Worm (Caenorhabditis elegans) whole organism, L2 larva: ENCODE results near the gene srt-17.

Experiments
- C34F6.9 ChIP-seq: fragments of 150-350 bp; optimal IDR thresholded peaks from 2 replicates; lab custom pipeline; 2014; ENCODE audit warnings: missing biosample characterization, missing genetic modification characterization
- R02D3.7 ChIP-seq: fragments of 150-350 bp; optimal IDR thresholded peaks from 2 replicates; lab custom pipeline; 2014; ENCODE audit warnings: missing biosample characterization, missing genetic modification characterization
- Y55F3AM.14 ChIP-seq: fragments of 200-800 bp; sonication (Bioruptor generic); optimal IDR thresholded peaks from 2 replicates; lab custom pipeline; 2018; ENCODE audit warnings: mild to moderate bottlenecking, missing genetic modification characterization, missing compliant biosample characterization
- alr-1 ChIP-seq: fragments of 150-350 bp; optimal IDR thresholded peaks from 2 replicates; lab custom pipeline; 2014; ENCODE audit warnings: missing biosample characterization, missing genetic modification characterization
- blmp-1 ChIP-seq: sonication (generic microtip); optimal IDR thresholded peaks from 2 replicates; lab custom pipeline; 2017; ENCODE audit warnings: missing genetic modification characterization, mild to moderate bottlenecking, missing compliant biosample characterization, antibody characterized with exemption, moderate library complexity; ENCODE audit not compliant: insufficient read depth
- ceh-16 ChIP-seq: fragments of 150-350 bp; optimal IDR thresholded peaks from 2 replicates; lab custom pipeline; 2014; ENCODE audit warnings: missing biosample characterization, missing genetic modification characterization
- ceh-82 ChIP-seq: fragments of 150-350 bp; optimal IDR thresholded peaks from 2 replicates; lab custom pipeline; 2014; ENCODE audit warnings: missing biosample characterization, missing genetic modification characterization
- crh-2 ChIP-seq: sonication (generic microtip); optimal IDR thresholded peaks from 2 replicates; lab custom pipeline; 2017; ENCODE audit warnings: missing biosample characterization, missing genetic modification characterization
- dmd-4 ChIP-seq: sonication (generic microtip); optimal IDR thresholded peaks from 2 replicates; lab custom pipeline; 2017; ENCODE audit warnings: missing biosample characterization, missing genetic modification characterization
- elt-1 ChIP-seq: fragments of 150-350 bp; optimal IDR thresholded peaks from 2 replicates; lab custom pipeline; 2014; ENCODE audit warnings: missing biosample characterization, missing genetic modification characterization
- elt-3 ChIP-seq: sonication (generic microtip); optimal IDR thresholded peaks from 2 replicates; lab custom pipeline; 2017; ENCODE audit warnings: missing biosample characterization, missing genetic modification characterization
- fos-1 ChIP-seq: fragments of 150-350 bp; optimal IDR thresholded peaks from 2 replicates; lab custom pipeline; 2014; ENCODE audit warnings: missing biosample characterization, missing genetic modification characterization
- gmeb-1 ChIP-seq: fragments of 150-350 bp; optimal IDR thresholded peaks from 2 replicates; lab custom pipeline; 2014; ENCODE audit warnings: missing biosample characterization, missing genetic modification characterization
- lin-11 ChIP-seq: fragments of 150-350 bp; sonication (generic microtip); optimal IDR thresholded peaks from 2 replicates; lab custom pipeline; 2014; ENCODE audit warnings: missing biosample characterization, missing genetic modification characterization, inconsistent platforms, mixed read lengths
- lin-39 ChIP-seq: fragments of 150-350 bp; optimal IDR thresholded peaks from 2 replicates; lab custom pipeline; 2014; ENCODE audit warnings: missing biosample characterization, missing genetic modification reagents, missing genetic modification characterization
- mab-5 ChIP-seq: fragments of 150-350 bp; optimal IDR thresholded peaks from 2 replicates; lab custom pipeline; 2014; ENCODE audit warnings: missing biosample characterization, missing genetic modification characterization
- mdl-1 ChIP-seq, 2 experiments: fragments of 150-350 bp in 1 of 2; sonication (generic microtip) in 1 of 2; optimal IDR thresholded peaks; 2 replicates each; lab custom pipeline; 2017; ENCODE audit warnings: missing biosample characterization in 2 of 2, missing genetic modification characterization in 2 of 2
- nhr-10 ChIP-seq: sonication (generic microtip); optimal IDR thresholded peaks from 2 replicates; lab custom pipeline; 2017; ENCODE audit warnings: missing biosample characterization, missing genetic modification characterization
- nhr-11 ChIP-seq: fragments of 150-350 bp; optimal IDR thresholded peaks from 2 replicates; lab custom pipeline; 2014; ENCODE audit warnings: missing biosample characterization, missing genetic modification characterization
- nhr-12 ChIP-seq: fragments of 150-350 bp; optimal IDR thresholded peaks from 2 replicates; lab custom pipeline; 2014; ENCODE audit warnings: missing biosample characterization, missing genetic modification characterization
- nhr-129 ChIP-seq: fragments of 150-350 bp; optimal IDR thresholded peaks from 2 replicates; lab custom pipeline; 2014; ENCODE audit warnings: missing biosample characterization, missing genetic modification characterization
- nhr-23 ChIP-seq: fragments of 150-350 bp; optimal IDR thresholded peaks from 2 replicates; lab custom pipeline; 2014; ENCODE audit warnings: missing biosample characterization, missing genetic modification reagents, missing genetic modification characterization
- nhr-25 ChIP-seq: fragments of 150-350 bp; sonication (generic microtip); optimal IDR thresholded peaks from 3 replicates; lab custom pipeline; 2014; ENCODE audit warnings: missing biosample characterization, missing genetic modification characterization
- nhr-6 ChIP-seq: fragments of 150-350 bp; optimal IDR thresholded peaks from 2 replicates; lab custom pipeline; 2014; ENCODE audit warnings: missing biosample characterization, missing genetic modification characterization
- nhr-77 ChIP-seq: fragments of 150-350 bp; optimal IDR thresholded peaks from 2 replicates; lab custom pipeline; 2014; ENCODE audit warnings: missing biosample characterization, missing genetic modification characterization
- peb-1 ChIP-seq: fragments of 150-350 bp; optimal IDR thresholded peaks from 2 replicates; lab custom pipeline; 2014; ENCODE audit warnings: missing biosample characterization, missing genetic modification characterization
- skn-1 ChIP-seq: sonication (generic microtip); optimal IDR thresholded peaks from 2 replicates; lab custom pipeline; 2017; ENCODE audit warnings: missing biosample characterization, missing genetic modification characterization
- sma-3 ChIP-seq: sonication (generic microtip); optimal IDR thresholded peaks from 2 replicates; lab custom pipeline; 2016; ENCODE audit warnings: missing genetic modification reagents, missing genetic modification characterization, missing compliant biosample characterization
- sma-9 ChIP-seq, 2 experiments: fragments of 150-350 bp in 1 of 2; sonication (generic microtip) in 1 of 2; optimal IDR thresholded peaks; 2 replicates each; lab custom pipeline; 2014 to 2016; ENCODE audit warnings: missing genetic modification characterization in 2 of 2, mild to moderate bottlenecking in 1 of 2, missing biosample characterization in 1 of 2, missing compliant biosample characterization in 1 of 2, missing genetic modification reagents in 1 of 2, moderate library complexity in 1 of 2
- snpc-4 ChIP-seq: fragments of 150-350 bp; optimal IDR thresholded peaks from 2 replicates; lab custom pipeline; 2014; ENCODE audit warnings: missing biosample characterization, missing genetic modification characterization
- unc-55 ChIP-seq: fragments of 150-350 bp; sonication (generic microtip); optimal IDR thresholded peaks from 3 replicates; lab custom pipeline; 2014; ENCODE audit warnings: missing biosample characterization, missing genetic modification reagents, missing genetic modification characterization
- unc-62 ChIP-seq: fragments of 150-350 bp; optimal IDR thresholded peaks from 2 replicates; lab custom pipeline; 2014; ENCODE audit warnings: missing biosample characterization, missing genetic modification reagents, missing genetic modification characterization
- zag-1 ChIP-seq: fragments of 150-350 bp; optimal IDR thresholded peaks from 2 replicates; lab custom pipeline; 2014; ENCODE audit warnings: missing biosample characterization, missing genetic modification characterization
- ztf-4 ChIP-seq: fragments of 150-350 bp; optimal IDR thresholded peaks from 2 replicates; lab custom pipeline; 2014; ENCODE audit warnings: missing biosample characterization, missing genetic modification characterization

The srt-17 gene

DNA sequence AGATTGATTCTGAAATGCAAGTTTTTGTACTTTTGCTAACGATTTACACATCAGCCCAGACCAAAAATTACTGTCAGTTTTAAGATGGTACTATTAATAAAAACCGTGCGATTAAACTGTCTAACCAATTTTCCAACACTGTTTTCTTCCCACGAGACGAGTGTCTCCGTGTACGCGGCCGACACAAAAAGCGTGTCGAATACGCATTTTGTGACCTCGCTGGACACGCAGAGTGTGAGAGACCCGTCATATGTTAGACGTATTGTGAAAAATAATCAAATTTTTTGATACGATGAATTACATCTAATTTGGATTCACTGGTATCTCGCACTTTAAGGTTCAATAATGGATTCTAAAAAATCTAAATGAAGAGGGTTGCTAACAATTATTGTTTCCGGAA, 10.8 kb upstream of the srt-17 start:
- peak; percentile 44 for TF ChIP-seq fos-1 (tag; lab: Kevin White, UChicago)
- TF ChIP-seq gmeb-1 = peak; percentile 31
- peak; percentile 9 for TF ChIP-seq sma-9 (GFP tag; optimal IDR thresholded peaks at IDR 0.05; lab: Kevin White, UChicago)
- no peak for TF ChIP-seq sma-9 (tag; optimal IDR thresholded peaks at IDR 0.05; lab: Kevin White, UChicago)
- TF ChIP-seq mdl-1 (tag; optimal IDR thresholded peaks at IDR 0.05; lab: Kevin White, UChicago) = no peak
- peak; percentile 47 for TF ChIP-seq crh-2 (tag; lab: Kevin White, UChicago)
- TF ChIP-seq nhr-129 (tag; lab: Kevin White, UChicago) = peak; percentile 21
- TF ChIP-seq snpc-4 (tag; lab: Kevin White, UChicago) = peak; percentile 74
- peak; percentile 4 for TF ChIP-seq C34F6.9 (tag; lab: Kevin White, UChicago)
- no peak for TF ChIP-seq lin-11 (tag; lab: Kevin White, UChicago)
- peak; percentile 25 for TF ChIP-seq nhr-25 (tag; lab: Kevin White, UChicago)
- TF ChIP-seq ceh-82 = no peak

- no peak for TF ChIP-seq peb-1 (tag; lab: Kevin White, UChicago)
Observed at ce11 chrV:634855-635254, 10.0 kb upstream of the srt-17 start, which contains the start of gene F48G7.10. TSS of gene F48G7.10 (minus strand) at chrV:634955.

DNA sequence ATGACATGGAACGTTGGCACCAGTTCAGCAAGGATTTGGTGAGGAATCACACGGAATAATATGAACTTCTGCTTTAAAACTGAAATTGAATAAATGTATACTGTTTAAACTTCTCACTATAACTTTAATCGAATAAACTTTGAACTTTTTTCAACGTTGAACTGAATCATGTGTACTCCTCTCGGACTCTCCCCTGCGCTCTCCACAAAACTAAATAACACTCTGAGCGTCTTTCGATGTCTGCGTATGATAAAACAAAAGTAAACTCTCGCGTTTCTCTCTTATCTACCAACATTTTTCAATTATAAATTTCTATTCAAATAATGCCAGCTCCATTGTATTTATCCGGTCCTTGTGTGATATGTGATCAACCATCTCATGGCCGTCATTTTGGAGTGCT, 7.0 kb upstream of the srt-17 start:
- TF ChIP-seq sma-9 (GFP tag; optimal IDR thresholded peaks at IDR 0.05; lab: Kevin White, UChicago) (peak; percentile 24), sma-9 (tag; optimal IDR thresholded peaks at IDR 0.05; lab: Kevin White, UChicago) (no peak), nhr-129 (tag; lab: Kevin White, UChicago) (peak; percentile 15), C34F6.9 (tag; lab: Kevin White, UChicago) (peak; percentile 13), unc-55 (peak; percentile 48), peb-1 (tag; lab: Kevin White, UChicago) (no peak)
- TF ChIP-seq, all 48 proteins: peak for 4

DNA sequence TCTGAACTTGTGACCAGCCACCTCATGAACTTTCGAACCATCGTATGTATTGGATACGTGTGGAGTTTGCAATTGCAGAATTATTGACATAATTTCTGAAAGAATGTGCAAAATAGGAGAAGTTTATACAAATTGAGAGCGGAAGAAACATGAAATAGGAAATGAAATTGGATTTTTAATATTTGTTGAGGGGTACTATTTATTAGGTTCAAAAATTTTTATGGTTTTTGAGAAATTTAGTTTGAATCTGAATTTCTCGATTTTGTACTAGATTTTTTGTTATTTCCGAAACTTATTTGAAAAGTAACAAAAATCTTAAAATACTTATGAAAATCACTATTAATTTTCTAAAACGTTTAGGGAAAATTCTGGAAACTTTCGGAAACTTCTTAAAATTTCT, 3.7 kb upstream of the srt-17 start, which contains the start of gene F48G7.9:
TSS of gene F48G7.9 (minus strand) at position 101 of the 400 bp plus-strand sequence.
- no peak for TF ChIP-seq ztf-4 (tag; lab: Kevin White, UChicago)
- no peak for TF ChIP-seq crh-2 (tag; lab: Kevin White, UChicago)
- no peak for TF ChIP-seq nhr-12 (tag; lab: Kevin White, UChicago)
- TF ChIP-seq lin-39 (tag; lab: Kevin White, UChicago) = no peak
- no peak for TF ChIP-seq lin-11 (tag; lab: Kevin White, UChicago)
- TF ChIP-seq nhr-77 (tag; lab: Kevin White, UChicago) = no peak
- TF ChIP-seq gmeb-1 = no peak
- TF ChIP-seq snpc-4 (tag; lab: Kevin White, UChicago) = no peak
- TF ChIP-seq peb-1 (tag; lab: Kevin White, UChicago) = no peak
- no peak for TF ChIP-seq alr-1
- TF ChIP-seq unc-62 (GFP tag; lab: Kevin White, UChicago) = no peak
- no peak for TF ChIP-seq blmp-1 (tag; lab: Kevin White, UChicago)
- TF ChIP-seq sma-3 = no peak
- no peak for TF ChIP-seq nhr-11 (tag; lab: Kevin White, UChicago)
- TF ChIP-seq zag-1 (tag; lab: Kevin White, UChicago) = no peak
- TF ChIP-seq ceh-16 (tag; lab: Kevin White, UChicago) = no peak
- TF ChIP-seq R02D3.7 (tag; lab: Kevin White, UChicago) = no peak
- TF ChIP-seq skn-1 (tag; lab: Kevin White, UChicago) = no peak
- TF ChIP-seq Y55F3AM.14 (GFP tag; lab: Kevin White, UChicago) = no peak

ce11 chrV:627585-627984, 2.8 kb upstream of the srt-17 start, which contains the start of gene F48G7.8:
TSS of gene F48G7.8 (minus strand) at chrV:627685.
- no peak for TF ChIP-seq peb-1 (tag; lab: Kevin White, UChicago)
- TF ChIP-seq unc-55 = no peak
- TF ChIP-seq sma-3 = no peak
- no peak for TF ChIP-seq elt-1
- no peak for TF ChIP-seq nhr-11 (tag; lab: Kevin White, UChicago)
- no peak for TF ChIP-seq blmp-1 (tag; lab: Kevin White, UChicago)
- TF ChIP-seq dmd-4 (tag; lab: Kevin White, UChicago) = no peak
- TF ChIP-seq nhr-10 = no peak
- no peak for TF ChIP-seq ceh-16 (tag; lab: Kevin White, UChicago)
- no peak for TF ChIP-seq nhr-25 (tag; lab: Kevin White, UChicago)
- TF ChIP-seq sma-9 (GFP tag; optimal IDR thresholded peaks at IDR 0.05; lab: Kevin White, UChicago) = no peak
- no peak for TF ChIP-seq sma-9 (tag; optimal IDR thresholded peaks at IDR 0.05; lab: Kevin White, UChicago)
- no peak for TF ChIP-seq nhr-23 (tag; lab: Kevin White, UChicago)
- no peak for TF ChIP-seq nhr-12 (tag; lab: Kevin White, UChicago)
- no peak for TF ChIP-seq elt-3 (tag; lab: Kevin White, UChicago)
- TF ChIP-seq mab-5 (tag; lab: Kevin White, UChicago) = no peak
- no peak for TF ChIP-seq mdl-1 (tag; optimal IDR thresholded peaks at IDR 0.05; lab: Kevin White, UChicago)
- TF ChIP-seq C34F6.9 (tag; lab: Kevin White, UChicago) = no peak
- TF ChIP-seq unc-62 (GFP tag; lab: Kevin White, UChicago) = no peak
- TF ChIP-seq nhr-6 (tag; lab: Kevin White, UChicago) = no peak
